Worm (Caenorhabditis elegans) whole organism, mixed stage, embryonic: Measurements from ENCODE around the gene eif-1.

Source experiments
- bed-3 ChIP-seq: fragments of 200-800 bp; sonication (Bioruptor generic); optimal IDR thresholded peaks from 3 replicates; lab custom pipeline; 2018; ENCODE audit warnings: mild to moderate bottlenecking, missing genetic modification characterization, moderate library complexity, missing compliant biosample characterization
- elt-1 ChIP-seq: sonication (generic microtip); optimal IDR thresholded peaks from 2 replicates; lab custom pipeline; 2017; ENCODE audit warnings: missing genetic modification characterization, mild to moderate bottlenecking, missing compliant biosample characterization, antibody characterized with exemption, moderate library complexity, borderline replicate concordance; ENCODE audit not compliant: insufficient read depth
- elt-3 ChIP-seq: fragments of 150-350 bp; optimal IDR thresholded peaks from 2 replicates; lab custom pipeline; 2014; ENCODE audit warnings: missing biosample characterization, missing genetic modification characterization
- lsy-2 ChIP-seq: fragments of 150-350 bp; optimal IDR thresholded peaks from 2 replicates; lab custom pipeline; 2014; ENCODE audit warnings: missing biosample characterization, missing genetic modification characterization
- nhr-12 ChIP-seq: fragments of 150-350 bp; optimal IDR thresholded peaks from 2 replicates; lab custom pipeline; 2014; ENCODE audit warnings: missing biosample characterization, missing genetic modification characterization
- pha-4 ChIP-seq: fragments of 150-350 bp; optimal IDR thresholded peaks from 2 replicates; lab custom pipeline; 2018; ENCODE audit warnings: missing biosample characterization, missing genetic modification reagents, missing genetic modification characterization
- sem-2 ChIP-seq: fragments of 200-800 bp; sonication (Bioruptor generic); optimal IDR thresholded peaks from 2 replicates; lab custom pipeline; 2018; ENCODE audit warnings: mild to moderate bottlenecking, missing genetic modification characterization, missing compliant biosample characterization
- snpc-4 ChIP-seq: fragments of 150-350 bp; optimal IDR thresholded peaks from 2 replicates; lab custom pipeline; 2014; ENCODE audit warnings: missing biosample characterization, missing genetic modification characterization

DNA sequence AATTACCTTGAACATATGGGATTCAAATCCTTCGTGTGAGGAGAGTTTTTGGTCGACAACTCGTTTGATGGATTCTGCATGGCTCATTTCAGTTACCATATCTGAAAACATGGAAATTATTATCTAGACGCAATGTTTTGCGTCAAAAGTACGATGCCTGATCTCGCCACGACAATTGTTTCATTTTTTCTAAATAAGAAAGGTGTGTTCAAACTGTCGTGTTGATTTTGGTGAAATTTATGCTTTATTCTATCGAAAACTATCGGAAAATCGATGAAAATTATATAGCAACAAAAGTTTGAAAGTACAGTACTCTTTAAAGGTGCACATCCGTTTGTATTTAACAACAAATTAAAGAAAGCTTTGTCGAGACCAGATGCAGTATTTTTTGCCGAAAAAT is 52.3 kb downstream of the eif-1 start, which contains the start of gene cblc-1:
- no peak for TF ChIP-seq snpc-4 (tag; lab: Kevin White, UChicago)
- no peak for TF ChIP-seq bed-3 (GFP tag; lab: Kevin White, UChicago)
- TF ChIP-seq elt-1 (tag; lab: Kevin White, UChicago) = no peak
- no peak for TF ChIP-seq elt-3 (tag; lab: Kevin White, UChicago)
- TF ChIP-seq sem-2 (GFP tag; lab: Kevin White, UChicago) = no peak
- no peak for TF ChIP-seq nhr-12
- TF ChIP-seq pha-4 (tag; lab: Kevin White, UChicago) = no peak
- TF ChIP-seq lsy-2 (tag; lab: Kevin White, UChicago) = no peak
